Fruit fly (Drosophila melanogaster): ENCODE measurements around the gene CG15628.
A peak's percentile ranks its signal among the peaks of the same experiment; 100 is the strongest.

CG15628 gene

dm6 chr2L:4801705-4802216 is 19.8 kb upstream of the CG15628 start, which contains the start of gene slf:
slf (minus strand) TSS chr2L:4801923.
- TF ChIP-seq eg (GFP tag; IDR thresholded peaks at IDR 0.05): 0 out of 3 replicates have a peak, but pooled peaks have one; percentile 48
- TF ChIP-seq Smox (GFP tag; optimal IDR thresholded peaks at IDR 0.05): no peak

- TF ChIP-seq Met (GFP tag; optimal IDR thresholded peaks at IDR 0.05) (no peak), CG6163 (GFP tag; IDR thresholded peaks at IDR 0.05) (0 out of 3 replicates have a peak, but pooled peaks have one; percentile 13), Eip78C (GFP tag) (peak; percentile 2), Sox102F (GFP tag; optimal IDR thresholded peaks at IDR 0.05) (no peak), eg (GFP tag; IDR thresholded peaks at IDR 0.05) (no peak), Hr4 (GFP tag; optimal IDR thresholded peaks at IDR 0.05) (no peak), CG15336 (GFP tag; IDR thresholded peaks at IDR 0.05) (no peak), CG11902 (GFP tag; optimal IDR thresholded peaks at IDR 0.05) (no peak), CG9139 (GFP tag; optimal IDR thresholded peaks at IDR 0.05) (no peak), CG8119 (GFP tag; IDR thresholded peaks at IDR 0.05) (0 out of 3 replicates have a peak, but pooled peaks have one; percentile 14), CG32006 (GFP tag; optimal IDR thresholded peaks at IDR 0.05) (no peak), CG8632 (GFP tag; optimal IDR thresholded peaks at IDR 0.05) (no peak), dsx (GFP tag; optimal IDR thresholded peaks at IDR 0.05; ENCODE audit: poor library complexity, severe bottlenecking) (no peak), fd59A (GFP tag; optimal IDR thresholded peaks at IDR 0.05) (no peak), lz (GFP tag; optimal IDR thresholded peaks at IDR 0.05) (no peak), ss (GFP tag; optimal IDR thresholded peaks at IDR 0.05) (no peak)
Observed at dm6 chr2L:4806109-4806508, 15.5 kb upstream of the CG15628 start.

- TF ChIP-seq net (GFP tag; optimal IDR thresholded peaks at IDR 0.05) (peak; percentile 20), Hr38 (GFP tag; optimal IDR thresholded peaks at IDR 0.05) (no peak), CG8632 (GFP tag; optimal IDR thresholded peaks at IDR 0.05) (no peak), svp (GFP tag) (no peak), pdm3 (GFP tag; optimal IDR thresholded peaks at IDR 0.05) (no peak), CG11294 (GFP tag; IDR thresholded peaks at IDR 0.05) (no peak), CG1621 (tag; optimal IDR thresholded peaks at IDR 0.05) (peak; percentile 10), Eip78C (GFP tag) (peak; percentile 55), CG32006 (GFP tag; optimal IDR thresholded peaks at IDR 0.05) (no peak), Sox102F (GFP tag; optimal IDR thresholded peaks at IDR 0.05) (peak; percentile 9), ss (GFP tag; optimal IDR thresholded peaks at IDR 0.05) (peak; percentile 18 to 36), topi (GFP tag; optimal IDR thresholded peaks at IDR 0.05) (peak; percentile 14), CG7368 (GFP tag; optimal IDR thresholded peaks at IDR 0.05) (no peak), CG6276 (GFP tag; optimal IDR thresholded peaks at IDR 0.05) (no peak), CG6808 (GFP tag; optimal IDR thresholded peaks at IDR 0.05) (peak; percentile 34), CG6854 (GFP tag; optimal IDR thresholded peaks at IDR 0.05) (peak; percentile 21), CG3919 (GFP tag; optimal IDR thresholded peaks at IDR 0.05) (no peak), dsx (GFP tag; optimal IDR thresholded peaks at IDR 0.05; ENCODE audit: poor library complexity, severe bottlenecking) (peak; percentile 78), spab (GFP tag; optimal IDR thresholded peaks at IDR 0.05) (no peak), CG6163 (GFP tag; IDR thresholded peaks at IDR 0.05) (peak; percentile 49), Blimp-1 (GFP tag; optimal IDR thresholded peaks at IDR 0.05) (peak; percentile 66), CG10669 (GFP tag; optimal IDR thresholded peaks at IDR 0.05) (no peak), CG16779 (tag; optimal IDR thresholded peaks at IDR 0.05) (no peak)
Observed at dm6 chr2L:4807953-4808604, 13.5 kb upstream of the CG15628 start.

- TF ChIP-seq OdsH (GFP tag; optimal IDR thresholded peaks at IDR 0.05) (peak; percentile 11), topi (GFP tag; optimal IDR thresholded peaks at IDR 0.05) (peak; percentile 12), salr (GFP tag; optimal IDR thresholded peaks at IDR 0.05) (no peak), fkh (GFP tag; optimal IDR thresholded peaks at IDR 0.05) (no peak), vri (GFP tag; optimal IDR thresholded peaks at IDR 0.05) (peak; percentile 25), CG8119 (GFP tag; IDR thresholded peaks at IDR 0.05) (no peak; the same call in 2 of the 3 replicates), CG31627 (GFP tag; optimal IDR thresholded peaks at IDR 0.05) (no peak), pdm3 (GFP tag; optimal IDR thresholded peaks at IDR 0.05) (peak; percentile 10), CG6792 (GFP tag; optimal IDR thresholded peaks at IDR 0.05) (peak; percentile 40), esn (GFP tag; optimal IDR thresholded peaks at IDR 0.05) (peak; percentile 49), CG10669 (GFP tag; optimal IDR thresholded peaks at IDR 0.05) (no peak), Gug (GFP tag; IDR thresholded peaks at IDR 0.05) (no peak), dac (GFP tag; optimal IDR thresholded peaks at IDR 0.05) (no peak), svp (GFP tag) (peak; percentile 67), CG6276 (GFP tag; optimal IDR thresholded peaks at IDR 0.05) (no peak), CG8319 (GFP tag; optimal IDR thresholded peaks at IDR 0.05) (no peak), CG10631 (GFP tag; optimal IDR thresholded peaks at IDR 0.05) (no peak), ss (GFP tag; optimal IDR thresholded peaks at IDR 0.05) (no peak)
Observed at dm6 chr2L:4810044-4810609, 11.4 kb upstream of the CG15628 start.
